Worm (Caenorhabditis elegans) whole organism, late embryonic: ENCODE measurements around the gene Y32F6A.5.

Source experiments
- F13H6.1 ChIP-seq: sonication (generic microtip); optimal IDR thresholded peaks from 2 replicates; lab custom pipeline; 2016; ENCODE audit warnings: missing genetic modification characterization, missing compliant biosample characterization
- ama-1 ChIP-seq: fragments of 150-350 bp; optimal IDR thresholded peaks from 2 replicates; lab custom pipeline; 2014
- ceh-45 ChIP-seq: fragments of 200-800 bp; sonication (Bioruptor generic); IDR thresholded peaks from 2 replicates; pipeline ENCODE4 v1.3.6; 2022; ENCODE audit warnings: missing genetic modification reagents, missing genetic modification characterization, missing compliant biosample characterization
- che-1 ChIP-seq: sonication (generic microtip); optimal IDR thresholded peaks from 2 replicates; lab custom pipeline; 2016; ENCODE audit warnings: mild to moderate bottlenecking, missing genetic modification characterization, missing compliant biosample characterization
- dmd-4 ChIP-seq: sonication (generic microtip); optimal IDR thresholded peaks from 2 replicates; lab custom pipeline; 2016; ENCODE audit warnings: borderline replicate concordance, missing genetic modification characterization, missing compliant biosample characterization
- elt-4 ChIP-seq: sonication (generic microtip); optimal IDR thresholded peaks from 2 replicates; lab custom pipeline; 2016; ENCODE audit warnings: missing genetic modification characterization, missing compliant biosample characterization
- ets-4 ChIP-seq: sonication (generic microtip); optimal IDR thresholded peaks from 2 replicates; lab custom pipeline; 2016; ENCODE audit warnings: missing genetic modification characterization, missing compliant biosample characterization
- lin-11 ChIP-seq: fragments of 200-800 bp; sonication (Bioruptor generic); optimal IDR thresholded peaks from 2 replicates; lab custom pipeline; 2018; ENCODE audit warnings: mild to moderate bottlenecking, missing genetic modification characterization, missing compliant biosample characterization
- npax-4 ChIP-seq: sonication (generic microtip); optimal IDR thresholded peaks from 2 replicates; lab custom pipeline; 2016; ENCODE audit warnings: missing genetic modification characterization, missing compliant biosample characterization
- pag-3 ChIP-seq: sonication (generic microtip); optimal IDR thresholded peaks from 2 replicates; lab custom pipeline; 2016; ENCODE audit warnings: missing compliant biosample characterization, missing genetic modification characterization, borderline replicate concordance
- pax-1 ChIP-seq: fragments of 150-350 bp; optimal IDR thresholded peaks from 2 replicates; lab custom pipeline; 2014; ENCODE audit warnings: missing biosample characterization, missing genetic modification characterization
- pqm-1 ChIP-seq: sonication (generic microtip); optimal IDR thresholded peaks from 2 replicates; lab custom pipeline; 2016; ENCODE audit warnings: missing genetic modification characterization, missing compliant biosample characterization
- rnt-1 ChIP-seq: sonication (generic microtip); optimal IDR thresholded peaks from 2 replicates; lab custom pipeline; 2016; ENCODE audit warnings: missing genetic modification characterization, missing compliant biosample characterization
- unc-3 ChIP-seq, 2 experiments: fragments of 200-800 bp in 1 of 2; sonication (Bioruptor generic) in 1 of 2; sonication (generic microtip) in 1 of 2; conservative IDR thresholded peaks in 1 of 2; optimal IDR thresholded peaks in 1 of 2; 2 replicates each; pipeline versions ENCODE4 v1.3.6 to Lab custom; 2016 to 2022; ENCODE audit warnings: missing compliant biosample characterization in 2 of 2, missing genetic modification characterization in 2 of 2, missing genetic modification reagents in 1 of 2

DNA sequence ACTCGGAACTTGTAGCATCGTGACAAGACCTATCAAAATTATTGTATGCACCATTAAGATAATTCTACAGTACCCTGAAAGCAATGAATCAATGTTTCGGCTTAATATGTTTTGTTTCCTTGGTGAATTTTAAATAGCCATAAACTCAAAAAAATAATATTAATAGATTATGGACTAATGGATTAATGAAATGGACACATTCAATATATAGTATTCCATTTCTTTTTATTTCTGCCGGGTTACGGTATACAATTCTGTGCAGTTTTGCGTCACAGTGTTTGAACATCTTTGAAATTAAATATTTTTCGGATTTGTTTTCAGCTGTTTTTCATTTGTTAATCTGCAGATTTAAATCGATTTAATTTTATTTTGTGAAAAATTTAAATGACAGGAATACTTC lies 16.8 kb downstream of the Y32F6A.5 start, which contains the start of gene set-22:
- no peak for TF ChIP-seq F13H6.1
- TF ChIP-seq npax-4, result no peak
- TF ChIP-seq unc-3 (GFP tag; conservative IDR thresholded peaks at IDR 0.05; lab: Robert Waterston, UW), result no peak
- TF ChIP-seq unc-3 (tag; optimal IDR thresholded peaks at IDR 0.05; lab: Kevin White, UChicago), result no peak
- TF ChIP-seq elt-4 (tag; lab: Kevin White, UChicago), result no peak
- no peak for TF ChIP-seq che-1
- no peak for TF ChIP-seq pag-3
- no peak for TF ChIP-seq lin-11
- TF ChIP-seq rnt-1, result no peak
- TF ChIP-seq dmd-4, result no peak
- no peak for TF ChIP-seq ama-1 (lab: Kevin White, UChicago)
- no peak for TF ChIP-seq ets-4
- no peak for TF ChIP-seq pax-1 (tag; lab: Kevin White, UChicago)
- no peak for TF ChIP-seq ceh-45 (GFP tag; lab: Robert Waterston, UW)
- no peak for TF ChIP-seq pqm-1 (tag; lab: Kevin White, UChicago)
